Worm (Caenorhabditis elegans) whole organism, L4 larva: ENCODE results near the gene C08B6.3.

Experiments
- Y75B8A.6 ChIP-seq: fragments of 200-800 bp; sonication (Bioruptor generic); IDR thresholded peaks from 2 replicates; pipeline ENCODE4 v1.3.6; 2022; ENCODE audit warnings: missing genetic modification reagents, missing genetic modification characterization, missing compliant biosample characterization
- aha-1 ChIP-seq: fragments of 150-350 bp; peaks from one replicate; lab custom pipeline; 2014; ENCODE audit warnings: missing biosample characterization, missing genetic modification characterization
- ceh-32 ChIP-seq: sonication (generic microtip); optimal IDR thresholded peaks from 2 replicates; lab custom pipeline; 2016; ENCODE audit warnings: mild to moderate bottlenecking, missing genetic modification characterization, missing compliant biosample characterization; ENCODE audit not compliant: poor library complexity
- daf-16 ChIP-seq, 3 experiments: sonication (generic microtip); optimal IDR thresholded peaks; 2 replicates each; lab custom pipeline; 2016 to 2017; ENCODE audit warnings: missing genetic modification characterization in 3 of 3, missing genetic modification reagents in 3 of 3, mild to moderate bottlenecking in 2 of 3, missing compliant biosample characterization in 2 of 3, missing biosample characterization in 1 of 3, moderate library complexity in 1 of 3
- dmd-6 ChIP-seq: fragments of 200-800 bp; sonication (Bioruptor generic); IDR thresholded peaks from 2 replicates; pipeline ENCODE4 v1.3.6; 2022; ENCODE audit warnings: missing genetic modification reagents, missing genetic modification characterization, missing compliant biosample characterization
- dmd-8 ChIP-seq: fragments of 200-800 bp; sonication (Bioruptor generic); IDR thresholded peaks from 2 replicates; pipeline ENCODE4 v1.3.6; 2022; ENCODE audit warnings: missing genetic modification characterization, missing compliant biosample characterization
- dve-1 ChIP-seq: sonication (generic microtip); optimal IDR thresholded peaks from 2 replicates; lab custom pipeline; 2017; ENCODE audit warnings: antibody characterized with exemption, mild to moderate bottlenecking, missing genetic modification characterization, missing compliant biosample characterization; ENCODE audit not compliant: insufficient read depth
- egl-27 ChIP-seq: sonication (generic microtip); optimal IDR thresholded peaks from 3 replicates; lab custom pipeline; 2017; ENCODE audit warnings: missing biosample characterization, missing genetic modification reagents, missing genetic modification characterization
- fos-1 ChIP-seq: fragments of 150-350 bp; optimal IDR thresholded peaks from 2 replicates; lab custom pipeline; 2014; ENCODE audit warnings: missing biosample characterization, missing genetic modification characterization
- hlh-11 ChIP-seq: fragments of 200-800 bp; sonication (Bioruptor generic); optimal IDR thresholded peaks from 2 replicates; lab custom pipeline; 2018; ENCODE audit warnings: mild to moderate bottlenecking, missing genetic modification characterization, missing compliant biosample characterization
- hlh-30 ChIP-seq: sonication (generic microtip); optimal IDR thresholded peaks from 2 replicates; lab custom pipeline; 2017; ENCODE audit warnings: antibody characterized with exemption, mild to moderate bottlenecking, missing genetic modification characterization, missing compliant biosample characterization; ENCODE audit not compliant: insufficient read depth
- lin-1 ChIP-seq: fragments of 200-800 bp; sonication (Bioruptor generic); IDR thresholded peaks from 2 replicates; pipeline ENCODE4 v1.3.6; 2022; ENCODE audit warnings: missing genetic modification reagents, missing genetic modification characterization, missing compliant biosample characterization
- lin-13 ChIP-seq: fragments of 150-350 bp; optimal IDR thresholded peaks from 2 replicates; lab custom pipeline; 2014; ENCODE audit warnings: missing biosample characterization, missing genetic modification reagents, missing genetic modification characterization
- lsy-2 ChIP-seq, 2 experiments: fragments of 150-350 bp in 1 of 2; sonication (generic microtip) in 1 of 2; optimal IDR thresholded peaks; 2 replicates each; lab custom pipeline; 2014 to 2017; ENCODE audit warnings: missing biosample characterization in 2 of 2, missing genetic modification characterization in 2 of 2
- mdl-1 ChIP-seq, 2 experiments: fragments of 150-350 bp in 1 of 2; sonication (generic microtip) in 1 of 2; optimal IDR thresholded peaks; 2 replicates each; lab custom pipeline; 2014 to 2017; ENCODE audit warnings: missing biosample characterization in 2 of 2, missing genetic modification characterization in 2 of 2
- mdt-29 ChIP-seq: fragments of 200-800 bp; sonication (Bioruptor generic); IDR thresholded peaks from 2 replicates; pipeline ENCODE4 v1.3.6; 2022; ENCODE audit warnings: missing genetic modification reagents, missing genetic modification characterization, missing compliant biosample characterization
- mep-1 ChIP-seq: fragments of 150-350 bp; sonication (generic microtip); optimal IDR thresholded peaks from 3 replicates; lab custom pipeline; 2014; ENCODE audit warnings: missing biosample characterization, missing genetic modification characterization
- mxl-3 ChIP-seq: fragments of 200-800 bp; sonication (Bioruptor generic); optimal IDR thresholded peaks from 2 replicates; lab custom pipeline; 2018; ENCODE audit warnings: mild to moderate bottlenecking, missing genetic modification characterization, missing compliant biosample characterization
- nhr-28 ChIP-seq: fragments of 150-350 bp; optimal IDR thresholded peaks from 2 replicates; lab custom pipeline; 2014; ENCODE audit warnings: missing biosample characterization, missing genetic modification characterization
- nhr-42 ChIP-seq: fragments of 200-800 bp; sonication (Bioruptor generic); IDR thresholded peaks from 2 replicates; pipeline ENCODE4 v1.3.6; 2022; ENCODE audit warnings: missing genetic modification characterization, missing compliant biosample characterization
- nhr-48 ChIP-seq: sonication (generic microtip); optimal IDR thresholded peaks from 2 replicates; lab custom pipeline; 2016; ENCODE audit warnings: mild to moderate bottlenecking, missing genetic modification characterization, missing compliant biosample characterization
- nhr-77 ChIP-seq: fragments of 150-350 bp; optimal IDR thresholded peaks from 2 replicates; lab custom pipeline; 2014; ENCODE audit warnings: missing biosample characterization, missing genetic modification characterization
- pha-4 ChIP-seq, 2 experiments: fragments of 150-350 bp in 1 of 2; fragments of 200-800 bp in 1 of 2; sonication (Bioruptor generic) in 1 of 2; IDR thresholded peaks in 1 of 2; optimal IDR thresholded peaks in 1 of 2; 2 replicates each; pipeline versions ENCODE4 v1.3.6 to Lab custom; 2014 to 2022; ENCODE audit warnings: missing genetic modification characterization in 2 of 2, missing genetic modification reagents in 2 of 2, missing biosample characterization in 1 of 2, missing compliant biosample characterization in 1 of 2
- php-3 ChIP-seq: fragments of 200-800 bp; sonication (Bioruptor generic); IDR thresholded peaks from 2 replicates; pipeline ENCODE4 v1.3.6; 2022; ENCODE audit warnings: missing genetic modification reagents, missing genetic modification characterization, missing compliant biosample characterization
- pqm-1 ChIP-seq: sonication (generic microtip); optimal IDR thresholded peaks from 2 replicates; lab custom pipeline; 2017; ENCODE audit warnings: missing biosample characterization, missing genetic modification characterization
- snpc-1.2 ChIP-seq: fragments of 200-800 bp; sonication (Bioruptor generic); IDR thresholded peaks from 2 replicates; pipeline ENCODE4 v1.3.6; 2022; ENCODE audit warnings: missing genetic modification reagents, missing genetic modification characterization, missing compliant biosample characterization
- spr-1 ChIP-seq: sonication (generic microtip); optimal IDR thresholded peaks from 2 replicates; lab custom pipeline; 2016; ENCODE audit warnings: mild to moderate bottlenecking, missing genetic modification characterization, missing compliant biosample characterization
- tra-1 ChIP-seq: fragments of 200-800 bp; sonication (Bioruptor generic); IDR thresholded peaks from 2 replicates; pipeline ENCODE4 v1.3.6; 2022; ENCODE audit warnings: missing genetic modification reagents, missing genetic modification characterization, missing compliant biosample characterization
- unc-62 ChIP-seq, 3 experiments: fragments of 150-350 bp in 1 of 3; sonication (generic microtip); optimal IDR thresholded peaks in 2 of 3; peaks in 1 of 3; 1 replicate in 1 of 3; 2 replicates in 2 of 3; lab custom pipeline; 2014 to 2017; ENCODE audit warnings: missing biosample characterization in 3 of 3, missing genetic modification characterization in 3 of 3, missing genetic modification reagents in 3 of 3, missing genotype in 1 of 3
- vab-7 ChIP-seq: fragments of 200-800 bp; sonication (Bioruptor generic); IDR thresholded peaks from 2 replicates; pipeline ENCODE4 v1.3.6; 2022; ENCODE audit warnings: missing genetic modification reagents, missing genetic modification characterization, missing compliant biosample characterization
- zfp-3 ChIP-seq: fragments of 200-800 bp; sonication (Bioruptor generic); conservative IDR thresholded peaks from 2 replicates; pipeline ENCODE4 v1.3.6; 2022; ENCODE audit warnings: missing genetic modification reagents, missing genetic modification characterization, missing compliant biosample characterization

The C08B6.3 gene

DNA sequence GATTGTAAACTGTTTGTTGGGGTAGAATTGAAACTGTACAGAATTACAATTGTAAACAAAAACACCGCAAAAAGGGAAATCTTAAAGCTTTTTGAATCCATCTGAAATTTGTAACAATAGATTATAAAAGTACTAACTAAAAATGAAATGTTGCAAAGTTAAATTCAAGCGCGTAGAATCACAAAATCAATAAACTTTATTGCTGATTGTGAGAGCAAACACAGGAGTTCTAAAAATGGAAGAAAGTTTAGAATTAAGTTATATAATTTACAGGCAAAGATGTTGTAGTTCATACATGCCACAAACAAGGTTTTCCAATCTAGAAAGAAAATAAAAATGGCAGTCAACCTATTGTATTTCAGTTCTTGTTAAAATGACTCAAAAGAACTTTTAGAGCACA, at the start of gene C08B6.3:
Gene C08B6.3 (minus strand): TSS at position 101 of the 400 bp plus-strand sequence.
- TF ChIP-seq unc-62 (GFP tag; optimal IDR thresholded peaks at IDR 0.05 in 1 of 2; lab: Kevin White, UChicago) (peak in 1 of 2 experiments; percentile 18), unc-62 (tag; optimal IDR thresholded peaks at IDR 0.05; lab: Kevin White, UChicago) (no peak), ceh-32 (tag; lab: Kevin White, UChicago) (no peak), daf-16 (GFP tag; optimal IDR thresholded peaks at IDR 0.05; lab: Kevin White, UChicago) (no peak), daf-16 (tag; optimal IDR thresholded peaks at IDR 0.05; lab: Kevin White, UChicago) (peak; percentile 8)

DNA sequence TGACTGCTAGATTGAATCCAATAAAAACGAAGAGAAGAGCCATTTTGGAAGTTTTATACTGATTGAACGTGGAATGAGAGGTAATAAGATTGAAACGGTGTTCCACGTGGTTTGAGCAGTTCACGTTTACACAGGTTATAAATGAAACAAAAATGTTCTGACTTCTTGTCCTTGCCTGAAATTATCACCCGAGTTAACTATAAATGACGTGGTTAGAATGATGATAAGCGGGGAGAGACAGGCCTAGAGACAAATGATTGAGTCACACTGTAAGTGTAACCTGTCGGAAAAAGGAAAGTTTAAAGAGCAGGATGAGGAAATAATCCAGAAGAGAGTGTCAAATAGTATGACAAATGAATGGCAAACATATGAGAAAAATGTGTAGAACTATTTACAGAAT, 48.9 kb upstream of the C08B6.3 start, which contains the start of gene C51E3.10:
Gene C51E3.10 (minus strand): TSS at position 181 of the 400 bp plus-strand sequence.
- TF ChIP-seq pqm-1 (tag; lab: Kevin White, UChicago): peak; percentile 93
- peak; percentile 71; the same call in 1 of the 2 replicates for TF ChIP-seq lin-1 (GFP tag; lab: Robert Waterston, UW)
- TF ChIP-seq hlh-11 (tag; lab: Kevin White, UChicago): peak; percentile 80
- TF ChIP-seq mdt-29: 0 out of 2 replicates have a peak, but pooled peaks have one; percentile 32
- TF ChIP-seq zfp-3 (GFP tag; lab: Robert Waterston, UW): no peak
- no peak for TF ChIP-seq dmd-8 (GFP tag; lab: Robert Waterston, UW)
- peak in 1 of 2 experiments; percentile 77 for TF ChIP-seq mdl-1 (tag; optimal IDR thresholded peaks at IDR 0.05; lab: Kevin White, UChicago)
- TF ChIP-seq dve-1 (tag; lab: Kevin White, UChicago): peak; percentile 70
- TF ChIP-seq spr-1 (tag; lab: Kevin White, UChicago): no peak
- TF ChIP-seq mep-1 (tag; lab: Kevin White, UChicago): peak; percentile 36
- TF ChIP-seq lsy-2 (tag; optimal IDR thresholded peaks at IDR 0.05; lab: Kevin White, UChicago): peak in 1 of 2 experiments; percentile 32
- 0 out of 2 replicates have a peak, but pooled peaks have one; percentile 8 for TF ChIP-seq pha-4 (GFP tag; IDR thresholded peaks at IDR 0.05; lab: Robert Waterston, UW)
- no peak for TF ChIP-seq pha-4 (tag; optimal IDR thresholded peaks at IDR 0.05; lab: Kevin White, UChicago)
- TF ChIP-seq unc-62 (GFP tag; optimal IDR thresholded peaks at IDR 0.05 in 1 of 2; lab: Kevin White, UChicago): peak in 1 of 2 experiments; percentile 89
- no peak for TF ChIP-seq unc-62 (tag; optimal IDR thresholded peaks at IDR 0.05; lab: Kevin White, UChicago)
- no peak for TF ChIP-seq fos-1
- peak; percentile 68 for TF ChIP-seq hlh-30 (tag; lab: Kevin White, UChicago)
- 0 out of 2 replicates have a peak, but pooled peaks have one; percentile 50 for TF ChIP-seq nhr-42 (GFP tag; lab: Robert Waterston, UW)
- TF ChIP-seq tra-1 (GFP tag; lab: Robert Waterston, UW): peak; percentile 68; the same call in 1 of the 2 replicates
- peak; percentile 35 for TF ChIP-seq nhr-77 (tag; lab: Kevin White, UChicago)
- peak; percentile 73 for TF ChIP-seq aha-1 (tag; lab: Kevin White, UChicago)
- peak; percentile 16 for TF ChIP-seq lin-13 (GFP tag; lab: Kevin White, UChicago)
- TF ChIP-seq nhr-48 (tag; lab: Kevin White, UChicago): peak; percentile 18
- TF ChIP-seq nhr-28: peak; percentile 88
- no peak for TF ChIP-seq Y75B8A.6 (GFP tag; lab: Robert Waterston, UW)
- no peak for TF ChIP-seq daf-16 (GFP tag; optimal IDR thresholded peaks at IDR 0.05; lab: Kevin White, UChicago)
- peak; percentile 66 for TF ChIP-seq daf-16 (tag; optimal IDR thresholded peaks at IDR 0.05; lab: Kevin White, UChicago)
- TF ChIP-seq dmd-6 (GFP tag; lab: Robert Waterston, UW): peak; percentile 95
- TF ChIP-seq mxl-3 (GFP tag; lab: Kevin White, UChicago): peak; percentile 76
- no peak for TF ChIP-seq vab-7

DNA sequence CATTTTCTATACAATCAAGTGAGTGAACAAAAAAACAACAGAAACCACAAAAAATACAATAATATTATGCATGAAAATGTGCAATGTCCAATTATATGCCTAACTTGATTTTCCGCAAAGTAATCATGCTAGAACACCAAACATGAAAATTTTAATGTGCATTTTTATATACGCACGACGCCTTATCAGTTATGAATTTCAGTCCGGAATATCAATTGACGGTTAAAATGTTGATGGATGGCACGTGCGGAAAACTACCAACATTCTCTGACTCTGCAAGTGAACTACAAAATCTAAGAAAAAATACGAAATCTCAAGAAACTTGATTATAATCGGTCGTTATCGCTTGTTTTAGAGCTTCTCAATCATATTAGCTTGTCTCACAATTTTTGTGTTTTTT, 47.9 kb upstream of the C08B6.3 start:
- no peak for TF ChIP-seq lin-13 (GFP tag; lab: Kevin White, UChicago)
- peak; percentile 82 for TF ChIP-seq dmd-6 (GFP tag; lab: Robert Waterston, UW)
- no peak for TF ChIP-seq daf-16 (GFP tag; optimal IDR thresholded peaks at IDR 0.05; lab: Kevin White, UChicago)
- TF ChIP-seq daf-16 (tag; optimal IDR thresholded peaks at IDR 0.05; lab: Kevin White, UChicago): peak; percentile 66
- peak; percentile 42 for TF ChIP-seq hlh-30 (tag; lab: Kevin White, UChicago)
- peak; percentile 87 for TF ChIP-seq php-3 (GFP tag; lab: Robert Waterston, UW)
- TF ChIP-seq mdl-1 (tag; optimal IDR thresholded peaks at IDR 0.05; lab: Kevin White, UChicago): peak in 1 of 2 experiments; percentile 64
- TF ChIP-seq pqm-1 (tag; lab: Kevin White, UChicago): peak; percentile 1
- TF ChIP-seq dve-1 (tag; lab: Kevin White, UChicago): peak; percentile 64
- TF ChIP-seq nhr-28: peak; percentile 54
- TF ChIP-seq unc-62 (GFP tag; optimal IDR thresholded peaks at IDR 0.05 in 1 of 2; lab: Kevin White, UChicago): no peak
- no peak for TF ChIP-seq unc-62 (tag; optimal IDR thresholded peaks at IDR 0.05; lab: Kevin White, UChicago)
- no peak for TF ChIP-seq snpc-1.2 (GFP tag; lab: Robert Waterston, UW)
- TF ChIP-seq egl-27 (tag; lab: Kevin White, UChicago): no peak
- TF ChIP-seq nhr-77 (tag; lab: Kevin White, UChicago): peak; percentile 31
